Fruit fly (Drosophila melanogaster) Kc167 (cell line): ENCODE measurements around the gene CG9338.

ENCODE experiments used
- Sin3A ChIP-seq: fragments of >200 bp; optimal IDR thresholded peaks from 2 replicates; lab custom pipeline; 2018; ENCODE audit warnings: missing external identifiers
- h ChIP-seq: fragments of >200 bp; optimal IDR thresholded peaks from 3 replicates; lab custom pipeline; 2018; ENCODE audit warnings: missing external identifiers
- psq ChIP-seq: fragments of >200 bp; optimal IDR thresholded peaks from 2 replicates; lab custom pipeline; 2017; ENCODE audit warnings: missing external identifiers

DNA sequence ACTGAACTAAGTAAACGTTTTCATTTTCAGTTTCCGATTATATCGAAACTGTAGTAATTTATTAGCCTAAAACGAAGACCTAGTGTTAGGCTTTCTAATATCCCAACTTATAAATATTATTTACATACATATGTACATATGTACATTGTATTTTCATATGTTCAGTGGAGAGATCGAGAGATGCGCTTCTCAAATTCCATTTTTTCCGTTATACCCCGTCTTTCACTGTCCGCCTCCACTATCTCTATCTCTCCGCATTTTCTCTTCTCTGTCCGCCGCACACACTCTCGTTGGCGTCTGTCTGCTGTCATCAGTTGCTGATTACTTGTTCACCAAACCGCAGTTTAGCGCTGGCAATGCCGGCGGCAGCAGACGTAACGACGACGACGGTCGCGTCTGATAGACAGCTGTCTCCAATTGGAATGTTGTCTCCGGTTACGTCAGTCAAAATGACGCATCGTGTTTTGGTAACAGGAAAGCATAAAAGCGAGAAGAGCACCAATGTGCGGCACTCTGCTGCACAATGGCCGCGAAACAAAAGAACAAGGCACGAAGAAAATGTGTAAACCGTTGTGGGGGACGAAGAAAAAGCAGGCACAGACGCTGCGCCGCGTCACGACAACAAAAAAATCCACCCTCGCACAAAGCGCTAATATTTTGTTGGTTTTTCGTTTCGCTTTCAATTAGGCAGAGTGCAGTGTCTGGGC, 42.4 kb upstream of the CG9338 start, which contains the start of gene CG9331:
- no peak for TF ChIP-seq h
- TF ChIP-seq Sin3A (lab: Kevin White, UChicago), result no peak
- TF ChIP-seq psq (lab: Kevin White, UChicago), result no peak
